Fruit fly (Drosophila melanogaster) whole organism, prepupa: Measurements from ENCODE around the gene APC7.

Experiments used
- Blimp-1 ChIP-seq: fragments of 200-800 bp; sonication (Bioruptor generic); optimal IDR thresholded peaks from 3 replicates; lab custom pipeline; 2017; ENCODE audit warnings: missing biosample characterization, missing genetic modification characterization, mild to moderate bottlenecking, moderate library complexity, missing genetic modification reagents
- CG10669 ChIP-seq: fragments of 200-800 bp; sonication (Bioruptor generic); optimal IDR thresholded peaks from 3 replicates; lab custom pipeline; 2018; ENCODE audit warnings: missing biosample characterization, mild to moderate bottlenecking, missing genetic modification characterization, moderate library complexity
- CG11294 ChIP-seq: fragments of 200-800 bp; sonication (Bioruptor generic); IDR thresholded peaks from 2 replicates; pipeline ENCODE4 v1.3.6; 2022; ENCODE audit warnings: missing biosample characterization, missing genetic modification characterization
- CG11762 ChIP-seq: fragments of 200-800 bp; sonication (Bioruptor generic); optimal IDR thresholded peaks from 3 replicates; lab custom pipeline; 2016; ENCODE audit warnings: missing biosample characterization, missing genetic modification characterization; ENCODE audit not compliant: insufficient read depth
- CG11902 ChIP-seq: fragments of 200-800 bp; sonication (Bioruptor generic); optimal IDR thresholded peaks from 3 replicates; lab custom pipeline; 2016; ENCODE audit warnings: missing biosample characterization, missing genetic modification characterization
- CG1621 ChIP-seq: fragments of 200-800 bp; sonication (Bioruptor generic); optimal IDR thresholded peaks from 3 replicates; lab custom pipeline; 2018; ENCODE audit warnings: missing biosample characterization, mild to moderate bottlenecking, missing genetic modification characterization
- CG16779 ChIP-seq: fragments of 200-800 bp; sonication (Bioruptor generic); optimal IDR thresholded peaks from 3 replicates; lab custom pipeline; 2017; ENCODE audit warnings: missing biosample characterization, mild to moderate bottlenecking, missing genetic modification characterization
- CG31627 ChIP-seq: fragments of 200-800 bp; sonication (Bioruptor generic); optimal IDR thresholded peaks from 3 replicates; lab custom pipeline; 2016; ENCODE audit warnings: missing biosample characterization, missing genetic modification characterization
- CG32006 ChIP-seq: fragments of 200-800 bp; sonication (Bioruptor generic); optimal IDR thresholded peaks from 3 replicates; lab custom pipeline; 2017; ENCODE audit warnings: missing biosample characterization, mild to moderate bottlenecking, missing genetic modification characterization
- CG34406 ChIP-seq: fragments of 200-800 bp; sonication (Bioruptor generic); optimal IDR thresholded peaks from 3 replicates; lab custom pipeline; 2016; ENCODE audit warnings: missing biosample characterization, missing genetic modification characterization
- CG3919 ChIP-seq: fragments of 200-800 bp; sonication (Bioruptor generic); optimal IDR thresholded peaks from 3 replicates; lab custom pipeline; 2016; ENCODE audit warnings: missing biosample characterization, missing genetic modification characterization
- CG4318 ChIP-seq: fragments of 200-800 bp; sonication (Bioruptor generic); optimal IDR thresholded peaks from 3 replicates; lab custom pipeline; 2017; ENCODE audit warnings: missing biosample characterization, mild to moderate bottlenecking, missing genetic modification characterization
- CG6163 ChIP-seq: fragments of 200-800 bp; sonication (Bioruptor generic); IDR thresholded peaks from 3 replicates; pipeline ENCODE4 v1.3.6; 2022; ENCODE audit warnings: missing biosample characterization, missing genetic modification characterization
- CG6276 ChIP-seq: fragments of 200-800 bp; sonication (Bioruptor generic); optimal IDR thresholded peaks from 2 replicates; lab custom pipeline; 2017; ENCODE audit warnings: missing biosample characterization, mild to moderate bottlenecking, missing genetic modification characterization
- CG6808 ChIP-seq: fragments of 200-800 bp; sonication (Bioruptor generic); optimal IDR thresholded peaks from 3 replicates; lab custom pipeline; 2017; ENCODE audit warnings: missing biosample characterization, missing genetic modification characterization, mild to moderate bottlenecking, moderate library complexity, missing genetic modification reagents
- CG6854 ChIP-seq: fragments of 200-800 bp; sonication (Bioruptor generic); optimal IDR thresholded peaks from 2 replicates; lab custom pipeline; 2017; ENCODE audit warnings: missing biosample characterization, mild to moderate bottlenecking, missing genetic modification characterization
- CG7368 ChIP-seq: fragments of 200-800 bp; sonication (Bioruptor generic); optimal IDR thresholded peaks from 3 replicates; lab custom pipeline; 2016; ENCODE audit warnings: missing biosample characterization, missing genetic modification characterization
- CG8319 ChIP-seq: fragments of 200-800 bp; sonication (Bioruptor generic); optimal IDR thresholded peaks from 3 replicates; lab custom pipeline; 2016; ENCODE audit warnings: missing biosample characterization, missing genetic modification characterization
- CG8632 ChIP-seq: fragments of 200-800 bp; sonication (Bioruptor generic); optimal IDR thresholded peaks from 3 replicates; lab custom pipeline; 2016; ENCODE audit warnings: missing biosample characterization, missing genetic modification characterization
- CG9139 ChIP-seq: fragments of 200-800 bp; sonication (Bioruptor generic); optimal IDR thresholded peaks from 3 replicates; lab custom pipeline; 2017; ENCODE audit warnings: missing biosample characterization, mild to moderate bottlenecking, missing genetic modification characterization
- Eip75B ChIP-seq: fragments of 200-800 bp; sonication (Bioruptor generic); optimal IDR thresholded peaks from 3 replicates; lab custom pipeline; 2016; ENCODE audit warnings: missing biosample characterization, missing genetic modification characterization
- Eip93F ChIP-seq: fragments of 200-800 bp; sonication (Bioruptor generic); optimal IDR thresholded peaks from 2 replicates; lab custom pipeline; 2016; ENCODE audit warnings: missing biosample characterization, mild to moderate bottlenecking, missing genetic modification characterization
- Ets21C ChIP-seq: fragments of 200-800 bp; sonication (Bioruptor generic); optimal IDR thresholded peaks from 3 replicates; lab custom pipeline; 2016; ENCODE audit warnings: missing biosample characterization, missing genetic modification characterization
- Ets96B ChIP-seq: fragments of 200-800 bp; optimal IDR thresholded peaks from 2 replicates; lab custom pipeline; 2019; ENCODE audit warnings: missing biosample characterization, mild to moderate bottlenecking, missing genetic modification characterization, moderate library complexity
- Hr38 ChIP-seq: sonication (Bioruptor generic); optimal IDR thresholded peaks from 2 replicates; lab custom pipeline; 2016; ENCODE audit warnings: missing biosample characterization, missing genetic modification characterization
- Lpt ChIP-seq: fragments of 200-800 bp; sonication (Bioruptor generic); optimal IDR thresholded peaks from 3 replicates; lab custom pipeline; 2016; ENCODE audit warnings: missing biosample characterization, missing genetic modification characterization
- Smox ChIP-seq: fragments of 200-800 bp; sonication (Bioruptor generic); optimal IDR thresholded peaks from 3 replicates; lab custom pipeline; 2016; ENCODE audit warnings: missing biosample characterization, missing genetic modification characterization
- Sox102F ChIP-seq: fragments of 200-800 bp; sonication (Bioruptor generic); optimal IDR thresholded peaks from 2 replicates; lab custom pipeline; 2016; ENCODE audit warnings: missing biosample characterization, mild to moderate bottlenecking, missing genetic modification characterization
- Sox14 ChIP-seq: fragments of 200-800 bp; sonication (Bioruptor generic); optimal IDR thresholded peaks from 3 replicates; lab custom pipeline; 2016; ENCODE audit warnings: missing biosample characterization, missing genetic modification characterization
- achi ChIP-seq: fragments of 200-800 bp; sonication (Bioruptor generic); optimal IDR thresholded peaks from 3 replicates; lab custom pipeline; 2016; ENCODE audit warnings: missing biosample characterization, missing genetic modification characterization
- cyc ChIP-seq: fragments of 200-800 bp; sonication (Bioruptor generic); optimal IDR thresholded peaks from 3 replicates; lab custom pipeline; 2016; ENCODE audit warnings: missing biosample characterization, missing genetic modification characterization
- dac ChIP-seq: fragments of 200-800 bp; sonication (Bioruptor generic); optimal IDR thresholded peaks from 2 replicates; lab custom pipeline; 2017; ENCODE audit warnings: missing biosample characterization, mild to moderate bottlenecking, missing genetic modification characterization
- dsx ChIP-seq: fragments of 200-800 bp; optimal IDR thresholded peaks from 3 replicates; lab custom pipeline; 2019; ENCODE audit warnings: missing biosample characterization, mild to moderate bottlenecking, missing genetic modification characterization, moderate library complexity; ENCODE audit not compliant: poor library complexity, severe bottlenecking
- eg ChIP-seq: fragments of 200-800 bp; sonication (Bioruptor generic); IDR thresholded peaks from 3 replicates; pipeline ENCODE4 v1.3.6; 2022; ENCODE audit warnings: missing biosample characterization, missing genetic modification characterization
- esn ChIP-seq: fragments of 200-800 bp; sonication (Bioruptor generic); optimal IDR thresholded peaks from 2 replicates; lab custom pipeline; 2016; ENCODE audit warnings: missing biosample characterization, mild to moderate bottlenecking, missing genetic modification characterization, moderate library complexity
- fd59A ChIP-seq: fragments of 200-800 bp; sonication (Bioruptor generic); optimal IDR thresholded peaks from 2 replicates; lab custom pipeline; 2017; ENCODE audit warnings: missing biosample characterization, mild to moderate bottlenecking, missing genetic modification characterization, missing genetic modification reagents
- fd85E ChIP-seq: fragments of 200-800 bp; sonication (Bioruptor generic); optimal IDR thresholded peaks from 3 replicates; lab custom pipeline; 2016; ENCODE audit warnings: missing biosample characterization, missing genetic modification characterization
- fkh ChIP-seq: fragments of 200-800 bp; sonication (Bioruptor generic); optimal IDR thresholded peaks from 3 replicates; lab custom pipeline; 2017; ENCODE audit warnings: missing biosample characterization, mild to moderate bottlenecking, missing genetic modification characterization, moderate library complexity
- lz ChIP-seq: fragments of 200-800 bp; sonication (Bioruptor generic); optimal IDR thresholded peaks from 3 replicates; lab custom pipeline; 2016; ENCODE audit warnings: missing biosample characterization, missing genetic modification characterization
- net ChIP-seq: fragments of 200-800 bp; sonication (Bioruptor generic); optimal IDR thresholded peaks from 3 replicates; lab custom pipeline; 2016; ENCODE audit warnings: missing biosample characterization, missing genetic modification characterization
- pdm3 ChIP-seq: fragments of 200-800 bp; sonication (Bioruptor generic); optimal IDR thresholded peaks from 3 replicates; lab custom pipeline; 2016; ENCODE audit warnings: missing biosample characterization, missing genetic modification characterization
- salr ChIP-seq, 2 experiments: fragments of 200-800 bp; sonication (Bioruptor generic); optimal IDR thresholded peaks; 3 replicates each; lab custom pipeline; 2016 to 2018; ENCODE audit warnings: missing biosample characterization in 2 of 2, missing genetic modification characterization in 2 of 2, mild to moderate bottlenecking in 1 of 2
- spab ChIP-seq: fragments of 200-800 bp; sonication (Bioruptor generic); optimal IDR thresholded peaks from 2 replicates; lab custom pipeline; 2017; ENCODE audit warnings: missing biosample characterization, mild to moderate bottlenecking, missing genetic modification characterization, missing genetic modification reagents
- ss ChIP-seq, 2 experiments: fragments of 200-800 bp; sonication (Bioruptor generic); optimal IDR thresholded peaks; 2 replicates in 1 of 2; 3 replicates in 1 of 2; lab custom pipeline; 2017 to 2018; ENCODE audit warnings: mild to moderate bottlenecking in 2 of 2, missing biosample characterization in 2 of 2, missing genetic modification characterization in 2 of 2, moderate library complexity in 1 of 2
- svp ChIP-seq: fragments of 200-800 bp; sonication (Bioruptor generic); peaks from one replicate; lab custom pipeline; 2016; ENCODE audit warnings: missing biosample characterization, missing genetic modification characterization
- vri ChIP-seq: fragments of 200-800 bp; sonication (Bioruptor generic); optimal IDR thresholded peaks from 3 replicates; lab custom pipeline; 2016; ENCODE audit warnings: missing biosample characterization, mild to moderate bottlenecking, missing genetic modification characterization

Gene APC7

dm6 chrX:6613581-6613980 lies 16.7 kb downstream of the APC7 start:
- TF ChIP-seq fkh (GFP tag; lab: Kevin White, UChicago) (peak; percentile 60), achi (GFP tag; lab: Kevin White, UChicago) (no peak)

dm6 chrX:6614266-6614665 lies 17.4 kb downstream of the APC7 start:
- no peak for TF ChIP-seq CG11762 (GFP tag; lab: Kevin White, UChicago)
- TF ChIP-seq spab (GFP tag; lab: Kevin White, UChicago) = no peak
- no peak for TF ChIP-seq CG8632 (GFP tag; lab: Kevin White, UChicago)
- no peak for TF ChIP-seq CG3919 (GFP tag; lab: Kevin White, UChicago)
- TF ChIP-seq CG6163 = no peak
- TF ChIP-seq lz (GFP tag; lab: Kevin White, UChicago) = no peak
- peak; percentile 74 for TF ChIP-seq fkh (GFP tag; lab: Kevin White, UChicago)

- TF ChIP-seq CG11294 (GFP tag; lab: Robert Waterston, UW) (peak; percentile 37; the same call in 1 of the 2 replicates), CG6854 (no peak), svp (no peak), fkh (GFP tag; lab: Kevin White, UChicago) (no peak), cyc (peak; percentile 27), CG6276 (GFP tag; lab: Kevin White, UChicago) (peak; percentile 9), achi (GFP tag; lab: Kevin White, UChicago) (peak; percentile 28), vri (GFP tag; lab: Kevin White, UChicago) (no peak), CG9139 (GFP tag; lab: Kevin White, UChicago) (no peak), Eip93F (GFP tag; lab: Kevin White, UChicago) (no peak), CG31627 (GFP tag; lab: Kevin White, UChicago) (peak; percentile 20), dsx (no peak), lz (GFP tag; lab: Kevin White, UChicago) (peak; percentile 45), net (GFP tag; lab: Kevin White, UChicago) (no peak), Sox14 (peak; percentile 14), CG3919 (GFP tag; lab: Kevin White, UChicago) (peak; percentile 11), Sox102F (GFP tag; lab: Kevin White, UChicago) (no peak), esn (GFP tag; lab: Kevin White, UChicago) (peak; percentile 38), Ets96B (tag; lab: Kevin White, UChicago) (peak; percentile 10), spab (GFP tag; lab: Kevin White, UChicago) (no peak), fd59A (no peak), CG11902 (no peak), pdm3 (GFP tag; lab: Kevin White, UChicago) (peak; percentile 51), CG16779 (tag; lab: Kevin White, UChicago) (no peak), eg (GFP tag; lab: Robert Waterston, UW) (peak; percentile 49; the same call in 1 of the 3 replicates), Eip75B (GFP tag; lab: Kevin White, UChicago) (peak; percentile 57), Blimp-1 (no peak), ss (GFP tag; optimal IDR thresholded peaks at IDR 0.05; lab: Kevin White, UChicago) (peak in 1 of 2 experiments; percentile 19), CG8319 (no peak), dac (no peak), CG34406 (no peak), Lpt (GFP tag; lab: Kevin White, UChicago) (no peak), CG6163 (peak; percentile 71), salr (GFP tag; optimal IDR thresholded peaks at IDR 0.05; lab: Kevin White, UChicago) (peak in 1 of 2 experiments; percentile 18), CG7368 (GFP tag; lab: Kevin White, UChicago) (no peak), CG4318 (GFP tag; lab: Kevin White, UChicago) (no peak), Smox (peak; percentile 25), CG6808 (GFP tag; lab: Kevin White, UChicago) (no peak), fd85E (no peak), CG10669 (peak; percentile 28), CG32006 (GFP tag; lab: Kevin White, UChicago) (peak; percentile 32), CG1621 (tag; lab: Kevin White, UChicago) (no peak), Hr38 (GFP tag; lab: Kevin White, UChicago) (no peak), Ets21C (GFP tag; lab: Kevin White, UChicago) (peak; percentile 18), CG8632 (GFP tag; lab: Kevin White, UChicago) (no peak)
Observed at dm6 chrX:6615476-6615875, 18.6 kb downstream of the APC7 start.
